Worm (Caenorhabditis elegans) whole organism, dauer: ENCODE measurements around the gene T11F9.14.
"Not testable (repeated sequence)": the region's sequence is repeated elsewhere in the genome, so short reads cannot be mapped to it uniquely, and the experiment has no call there.

Experiments used
- unc-62 ChIP-seq: sonication (generic microtip); optimal IDR thresholded peaks from 2 replicates; lab custom pipeline; 2017; ENCODE audit warnings: missing biosample characterization, missing genetic modification reagents, missing genetic modification characterization

T11F9.14 gene

ce11 chrV:11503081-11503751, 22.6 kb upstream of the T11F9.14 start, which contains the start of gene C55A6.12:
TSS of gene C55A6.12 (minus strand) at chrV:11503131.
- no peak for TF ChIP-seq unc-62 (GFP tag; lab: Kevin White, UChicago)

ce11 chrV:11500980-11501379, 20.3 kb upstream of the T11F9.14 start:
- TF ChIP-seq unc-62 (GFP tag; lab: Kevin White, UChicago) = no peak

ce11 chrV:11499786-11500185, 19.2 kb upstream of the T11F9.14 start:
- no peak for TF ChIP-seq unc-62 (GFP tag; lab: Kevin White, UChicago)

- TF ChIP-seq unc-62 (GFP tag; lab: Kevin White, UChicago) = no peak
Observed at ce11 chrV:11497475-11497874, 16.8 kb upstream of the T11F9.14 start.

ce11 chrV:11496283-11496682, 15.6 kb upstream of the T11F9.14 start, which contains the start of gene htrl-1:
TSS of gene htrl-1 (minus strand) at chrV:11496383.
- TF ChIP-seq unc-62 (GFP tag; lab: Kevin White, UChicago) = no peak

ce11 chrV:11492456-11492855, 11.8 kb upstream of the T11F9.14 start, which contains the start of gene T11F9.21:
TSS of gene T11F9.21 (plus strand) at chrV:11492756.
- no peak for TF ChIP-seq unc-62 (GFP tag; lab: Kevin White, UChicago)

ce11 chrV:11490382-11490781, 9.7 kb upstream of the T11F9.14 start, which contains the start of gene dhs-19:
TSS of gene dhs-19 (minus strand) at chrV:11490482.
- no peak for TF ChIP-seq unc-62 (GFP tag; lab: Kevin White, UChicago)

- no peak for TF ChIP-seq unc-62 (GFP tag; lab: Kevin White, UChicago)
Observed at ce11 chrV:11488288-11488687, 7.7 kb upstream of the T11F9.14 start.

- no peak for TF ChIP-seq unc-62 (GFP tag; lab: Kevin White, UChicago)
Observed at ce11 chrV:11486680-11487079, 6.0 kb upstream of the T11F9.14 start, which contains the start of gene T11F9.10. TSS of gene T11F9.10 (plus strand) at chrV:11486980.

- TF ChIP-seq unc-62 (GFP tag; lab: Kevin White, UChicago) = no peak
Observed at ce11 chrV:11485558-11485957, 4.9 kb upstream of the T11F9.14 start, which contains the start of gene srh-1. TSS of gene srh-1 (plus strand) at chrV:11485858.

ce11 chrV:11484404-11484803, 3.8 kb upstream of the T11F9.14 start:
- no peak for TF ChIP-seq unc-62 (GFP tag; lab: Kevin White, UChicago)

- TF ChIP-seq unc-62 (GFP tag; lab: Kevin White, UChicago) = not testable (repeated sequence)
Observed at ce11 chrV:11483580-11484092, 3.0 kb upstream of the T11F9.14 start, which contains the start of gene col-157. TSS of gene col-157 (plus strand) at chrV:11484042.

ce11 chrV:11479406-11479805, 1.2 kb downstream of the T11F9.14 start, which contains the start of gene T11F9.22:
TSS of gene T11F9.22 (plus strand) at chrV:11479706.
- TF ChIP-seq unc-62 (GFP tag; lab: Kevin White, UChicago) = no peak

- TF ChIP-seq unc-62 (GFP tag; lab: Kevin White, UChicago) = not testable (repeated sequence)
Observed at ce11 chrV:11475638-11476037, 5.0 kb downstream of the T11F9.14 start, which contains the start of gene T11F9.7. TSS of gene T11F9.7 (plus strand) at chrV:11475938.

ce11 chrV:11474399-11474798, 6.2 kb downstream of the T11F9.14 start, which contains the start of gene nas-22:
TSS of gene nas-22 (plus strand) at chrV:11474699.
- TF ChIP-seq unc-62 (GFP tag; lab: Kevin White, UChicago) = no peak

ce11 chrV:11472209-11472608, 8.4 kb downstream of the T11F9.14 start, which contains the start of the genes nas-20 and nas-21:
TSS of gene nas-20 (minus strand) at chrV:11472309.
TSS of gene nas-21 (plus strand) at chrV:11472564.
- TF ChIP-seq unc-62 (GFP tag; lab: Kevin White, UChicago) = no peak
